Worm (Caenorhabditis elegans): Measurements from ENCODE around the gene F09C6.16.

Gene F09C6.16

DNA sequence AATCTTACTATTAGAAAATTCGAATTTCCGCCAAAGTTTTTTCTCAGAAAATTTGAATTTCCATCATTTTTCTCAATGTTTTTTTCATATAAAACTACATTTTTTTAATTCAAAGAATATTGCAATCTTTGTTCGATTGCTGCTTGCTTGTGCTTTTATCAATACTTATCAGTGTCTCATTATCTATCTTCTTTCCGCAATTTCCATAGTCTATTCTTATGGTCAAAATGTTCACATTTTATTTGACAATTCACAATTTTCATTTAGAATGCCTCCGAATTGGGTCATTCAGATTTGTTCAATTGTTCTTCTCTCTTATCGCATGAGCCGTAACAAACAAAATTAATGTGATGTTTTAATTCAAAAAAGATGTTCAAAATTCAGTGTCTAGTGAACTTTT is 1.5 kb upstream of the F09C6.16 start:
- TF ChIP-seq elt-2 (tag; optimal IDR thresholded peaks at IDR 0.05) (peak; percentile 14), fkh-10 (GFP tag; optimal IDR thresholded peaks at IDR 0.05) (no peak), Y22D7AL.16 (tag; optimal IDR thresholded peaks at IDR 0.05) (no peak)

DNA sequence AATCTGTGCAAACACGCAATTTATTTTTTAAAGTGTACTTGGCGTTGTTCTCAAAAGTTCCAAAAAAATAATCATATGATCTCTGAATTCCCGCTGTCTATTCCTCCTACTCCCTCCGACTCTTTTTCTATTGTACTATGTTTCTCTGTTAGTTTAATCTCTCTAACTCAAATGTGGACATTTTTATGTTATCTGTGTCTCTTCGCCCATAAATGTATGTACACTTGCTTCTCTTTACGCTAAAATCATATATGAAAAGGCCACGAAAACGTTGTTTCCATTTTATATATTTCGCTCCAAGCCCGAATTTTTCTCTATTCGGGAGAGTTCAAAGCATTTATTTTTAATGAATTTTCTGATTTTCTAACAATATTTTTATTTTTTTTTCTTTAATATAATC is 1.1 kb upstream of the F09C6.16 start:
- TF ChIP-seq T23F11.4 (GFP tag; optimal IDR thresholded peaks at IDR 0.05) (no peak), unc-42 (tag; optimal IDR thresholded peaks at IDR 0.05) (no peak), ceh-9 (tag; optimal IDR thresholded peaks at IDR 0.05) (no peak), ceh-48 (tag; optimal IDR thresholded peaks at IDR 0.05) (no peak)

DNA sequence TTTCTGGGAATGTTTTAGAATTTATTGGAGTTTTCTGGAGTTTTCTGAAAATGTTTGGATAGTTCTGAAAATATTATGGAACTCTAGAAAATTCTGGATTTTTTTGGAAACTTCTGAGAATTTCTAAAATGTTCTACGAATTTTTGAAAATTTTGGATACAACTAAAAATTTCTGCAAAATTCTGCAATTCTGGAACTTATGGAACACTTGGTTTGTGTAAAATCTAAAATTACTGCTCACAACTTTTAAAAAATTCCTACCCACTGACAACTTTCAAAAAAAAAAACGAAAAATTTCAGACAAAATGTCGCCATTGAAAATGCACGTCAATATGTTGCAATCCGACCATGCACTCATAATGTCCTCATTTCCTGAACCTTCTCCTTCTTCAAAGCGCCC is 5.2 kb downstream of the F09C6.16 start, which contains the start of gene nhr-262:
Gene nhr-262 (plus strand): TSS at position 301 of the 400 bp plus-strand sequence.
- no peak for TF ChIP-seq hlh-30 (tag; optimal IDR thresholded peaks at IDR 0.05; ENCODE audit: insufficient read depth)
- no peak for TF ChIP-seq nfya-1 (tag; optimal IDR thresholded peaks at IDR 0.05)
- no peak for TF ChIP-seq dve-1 (tag; optimal IDR thresholded peaks at IDR 0.05)
- no peak for TF ChIP-seq ets-4 (tag; optimal IDR thresholded peaks at IDR 0.05)
- TF ChIP-seq pqm-1 (tag; optimal IDR thresholded peaks at IDR 0.05): no peak
- no peak for TF ChIP-seq unc-55 (GFP tag; optimal IDR thresholded peaks at IDR 0.05)
- TF ChIP-seq mec-3 (tag; optimal IDR thresholded peaks at IDR 0.05; ENCODE audit: borderline replicate concordance): no peak
- TF ChIP-seq pros-1 (tag; optimal IDR thresholded peaks at IDR 0.05): no peak
- TF ChIP-seq lim-6 (tag; optimal IDR thresholded peaks at IDR 0.05): no peak
- no peak for TF ChIP-seq gmeb-2 (tag; optimal IDR thresholded peaks at IDR 0.05)
- no peak for TF ChIP-seq ceh-48 (tag; optimal IDR thresholded peaks at IDR 0.05)
- TF ChIP-seq T23F11.4 (GFP tag; optimal IDR thresholded peaks at IDR 0.05): no peak
- TF ChIP-seq ceh-6 (GFP tag; optimal IDR thresholded peaks at IDR 0.05): no peak
- no peak for TF ChIP-seq K02D7.2 (tag; optimal IDR thresholded peaks at IDR 0.05)
- TF ChIP-seq hlh-6 (tag; optimal IDR thresholded peaks at IDR 0.05): no peak

DNA sequence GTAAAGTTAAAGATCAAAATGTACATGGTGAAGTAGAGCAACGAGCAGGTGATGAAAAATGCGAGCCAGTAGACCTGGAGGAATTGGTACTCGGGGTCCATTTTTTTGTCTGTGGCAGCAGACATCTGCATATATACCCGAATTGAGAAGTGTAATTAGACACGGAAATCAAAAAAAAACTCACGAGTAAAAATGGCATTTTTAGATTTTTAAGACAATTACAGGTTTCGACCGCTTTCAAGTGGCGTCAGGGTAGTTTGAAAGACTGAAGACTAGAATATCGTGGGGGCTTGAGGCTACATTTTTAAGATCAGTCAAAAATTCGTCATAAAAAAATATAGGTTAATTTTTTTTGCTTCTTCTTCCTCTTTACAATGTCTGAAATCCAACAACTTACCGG is 7.0 kb downstream of the F09C6.16 start, which contains the start of gene srd-68:
Gene srd-68 (minus strand): TSS at position 101 of the 400 bp plus-strand sequence.
- TF ChIP-seq odd-2 (tag; optimal IDR thresholded peaks at IDR 0.05) (no peak), unc-3 (GFP tag; conservative IDR thresholded peaks at IDR 0.05) (no peak), unc-3 (tag; optimal IDR thresholded peaks at IDR 0.05) (no peak), unc-86 (tag; optimal IDR thresholded peaks at IDR 0.05) (no peak), C08G9.2 (tag; optimal IDR thresholded peaks at IDR 0.05) (no peak), dmd-4 (tag; optimal IDR thresholded peaks at IDR 0.05; ENCODE audit: borderline replicate concordance) (no peak), K09A11.1 (tag; optimal IDR thresholded peaks at IDR 0.05; ENCODE audit: insufficient read depth) (no peak), ets-4 (tag; optimal IDR thresholded peaks at IDR 0.05) (no peak), npax-4 (tag; optimal IDR thresholded peaks at IDR 0.05) (no peak), ceh-9 (tag; optimal IDR thresholded peaks at IDR 0.05) (no peak), elt-4 (tag; optimal IDR thresholded peaks at IDR 0.05) (no peak), pax-1 (tag; optimal IDR thresholded peaks at IDR 0.05) (no peak), madf-2 (tag; optimal IDR thresholded peaks at IDR 0.05) (no peak), sox-4 (tag; optimal IDR thresholded peaks at IDR 0.05) (no peak), eyg-1 (tag; optimal IDR thresholded peaks at IDR 0.05) (no peak), gmeb-2 (tag; optimal IDR thresholded peaks at IDR 0.05) (no peak), T23F11.4 (GFP tag; optimal IDR thresholded peaks at IDR 0.05) (no peak), fkh-10 (GFP tag; optimal IDR thresholded peaks at IDR 0.05) (no peak)

DNA sequence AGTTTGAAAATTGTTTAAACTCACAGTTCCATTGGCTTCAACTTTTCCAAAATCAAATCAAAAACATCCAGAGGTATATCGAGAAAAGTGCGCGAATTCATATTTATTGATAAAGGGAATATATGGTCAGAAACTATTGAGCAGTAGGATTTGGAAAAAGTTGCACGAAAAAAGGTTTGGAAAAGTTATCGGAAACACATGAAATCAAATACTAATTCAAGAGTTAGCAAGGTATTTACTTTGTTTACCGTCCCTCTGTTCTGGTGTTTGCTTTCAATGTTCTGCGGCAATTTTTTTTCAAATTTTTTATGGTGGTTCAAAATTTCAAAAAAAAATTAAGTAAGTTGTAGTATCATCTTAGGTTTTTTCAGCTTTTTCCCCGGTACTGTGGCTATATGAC is 10.4 kb downstream of the F09C6.16 start, which contains the start of gene fbxa-45:
Gene fbxa-45 (minus strand): TSS at position 101 of the 400 bp plus-strand sequence.
- TF ChIP-seq K09A11.1 (tag; optimal IDR thresholded peaks at IDR 0.05; ENCODE audit: insufficient read depth): no peak
- TF ChIP-seq fkh-6 (tag; optimal IDR thresholded peaks at IDR 0.05): no peak
- TF ChIP-seq syd-9 (tag; optimal IDR thresholded peaks at IDR 0.05): no peak
- TF ChIP-seq ceh-22 (tag; optimal IDR thresholded peaks at IDR 0.05): no peak
- TF ChIP-seq pqm-1 (tag; optimal IDR thresholded peaks at IDR 0.05): no peak
- TF ChIP-seq eyg-1 (tag; optimal IDR thresholded peaks at IDR 0.05): no peak
- no peak for TF ChIP-seq K02D7.2 (tag; optimal IDR thresholded peaks at IDR 0.05)
- no peak for TF ChIP-seq F13H6.1 (tag; optimal IDR thresholded peaks at IDR 0.05)
- no peak for TF ChIP-seq hlh-13 (GFP tag; optimal IDR thresholded peaks at IDR 0.05)
- no peak for TF ChIP-seq zip-5 (tag; optimal IDR thresholded peaks at IDR 0.05)
- TF ChIP-seq ztf-16 (tag; optimal IDR thresholded peaks at IDR 0.05): no peak
- no peak for TF ChIP-seq pha-2 (tag; optimal IDR thresholded peaks at IDR 0.05)
- TF ChIP-seq npax-4 (tag; optimal IDR thresholded peaks at IDR 0.05): no peak
- no peak for TF ChIP-seq ceh-18 (tag; optimal IDR thresholded peaks at IDR 0.05)
- TF ChIP-seq hlh-8 (tag; optimal IDR thresholded peaks at IDR 0.05): no peak
- no peak for TF ChIP-seq C08G9.2 (tag; optimal IDR thresholded peaks at IDR 0.05)
- TF ChIP-seq unc-55 (GFP tag; optimal IDR thresholded peaks at IDR 0.05): no peak
- TF ChIP-seq fax-1 (tag; optimal IDR thresholded peaks at IDR 0.05): no peak
- no peak for TF ChIP-seq hlh-30 (tag; optimal IDR thresholded peaks at IDR 0.05; ENCODE audit: insufficient read depth)
- no peak for TF ChIP-seq ets-4 (tag; optimal IDR thresholded peaks at IDR 0.05)
